Worm (Caenorhabditis elegans): ENCODE results near the gene iscu-1.

ce11 chrIV:13827586-13827985 lies 43.8 kb downstream of the iscu-1 start, which contains the start of gene rga-5:
- TF ChIP-seq aly-2 (tag; optimal IDR thresholded peaks at IDR 0.05) (no peak), ceh-28 (tag; optimal IDR thresholded peaks at IDR 0.05) (no peak), elt-2 (tag; optimal IDR thresholded peaks at IDR 0.05) (no peak), elt-1 (tag; optimal IDR thresholded peaks at IDR 0.05) (no peak), unc-39 (tag; optimal IDR thresholded peaks at IDR 0.05) (no peak), pha-4 (tag; optimal IDR thresholded peaks at IDR 0.05) (no peak), ceh-82 (tag; optimal IDR thresholded peaks at IDR 0.05) (no peak), nhr-237 (tag; optimal IDR thresholded peaks at IDR 0.05) (no peak), unc-62 (GFP tag; optimal IDR thresholded peaks at IDR 0.05) (no peak), ztf-4 (tag; optimal IDR thresholded peaks at IDR 0.05) (no peak), mdl-1 (tag; optimal IDR thresholded peaks at IDR 0.05) (no peak), ZK546.5 (tag; optimal IDR thresholded peaks at IDR 0.05) (no peak), tbx-2 (tag; optimal IDR thresholded peaks at IDR 0.05) (no peak), elt-3 (tag; optimal IDR thresholded peaks at IDR 0.05) (no peak)
